Worm (Caenorhabditis elegans): ENCODE results near the gene set-14.

The set-14 gene

ce11 chrII:10798429-10798893, 2.4 kb upstream of the set-14 start, which contains the start of gene npp-19 (continued):
- TF ChIP-seq hlh-11 (tag; optimal IDR thresholded peaks at IDR 0.05) (peak; percentile 30), T20F7.1 (GFP tag; optimal IDR thresholded peaks at IDR 0.05) (peak; percentile 63), ZK546.5 (tag; optimal IDR thresholded peaks at IDR 0.05) (no peak), dve-1 (tag; optimal IDR thresholded peaks at IDR 0.05; ENCODE audit: insufficient read depth) (peak; percentile 68), hlh-30 (tag; optimal IDR thresholded peaks at IDR 0.05; ENCODE audit: insufficient read depth) (peak; percentile 27), tra-1 (GFP tag; IDR thresholded peaks at IDR 0.05) (no peak)

DNA sequence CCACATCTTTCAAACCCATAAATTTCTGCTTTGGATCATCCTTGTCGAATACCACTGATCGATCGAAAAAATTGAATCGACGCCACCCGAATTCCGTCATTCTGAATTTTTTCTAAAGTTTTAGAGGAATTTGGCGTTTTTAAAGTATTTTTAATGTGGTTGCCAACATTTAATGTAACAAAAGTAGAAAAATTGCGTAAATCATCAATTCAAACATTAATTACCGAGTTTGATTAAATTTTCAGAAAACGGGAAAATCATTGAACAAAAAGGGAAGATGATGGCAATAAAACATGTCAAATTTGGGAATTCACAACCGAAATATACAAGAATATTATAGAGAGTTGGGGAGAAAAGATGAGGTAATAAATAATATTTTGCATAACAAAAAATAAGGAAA, 2.7 kb downstream of the set-14 start, which contains the start of gene vps-11:
Gene vps-11, minus strand, starts transcription at position 101 of the 400 bp plus-strand sequence.
- TF ChIP-seq fos-1 (tag; optimal IDR thresholded peaks at IDR 0.05) (no peak), unc-39 (tag; optimal IDR thresholded peaks at IDR 0.05) (no peak), tra-1 (GFP tag; IDR thresholded peaks at IDR 0.05) (no peak), nhr-102 (tag; optimal IDR thresholded peaks at IDR 0.05) (no peak), nhr-48 (tag; optimal IDR thresholded peaks at IDR 0.05) (no peak), snpc-4 (tag; optimal IDR thresholded peaks at IDR 0.05) (no peak), lir-3 (tag; optimal IDR thresholded peaks at IDR 0.05) (no peak), F37D6.2 (tag; optimal IDR thresholded peaks at IDR 0.05) (no peak), ceh-62 (tag; optimal IDR thresholded peaks at IDR 0.05) (no peak), ZK546.5 (tag; optimal IDR thresholded peaks at IDR 0.05) (no peak), snpc-1.2 (GFP tag; IDR thresholded peaks at IDR 0.05) (no peak), vab-7 (GFP tag; IDR thresholded peaks at IDR 0.05) (no peak), R02D3.7 (tag; optimal IDR thresholded peaks at IDR 0.05) (no peak), zfp-3 (GFP tag; conservative IDR thresholded peaks at IDR 0.05) (no peak), madf-5 (GFP tag; IDR thresholded peaks at IDR 0.05) (no peak)

- TF ChIP-seq tra-1 (GFP tag; IDR thresholded peaks at IDR 0.05) (no peak), unc-62 (GFP tag; optimal IDR thresholded peaks at IDR 0.05 in 1 of 2) (peak in 1 of 2 experiments; percentile 96), unc-62 (tag; optimal IDR thresholded peaks at IDR 0.05) (no peak)
Measured at ce11 chrII:10792611-10793010, 3.5 kb downstream of the set-14 start.

ce11 chrII:10787240-10787639, 8.9 kb downstream of the set-14 start, which contains the start of gene tag-209:
Gene tag-209, plus strand, starts transcription at chrII:10787312.
- no peak for TF ChIP-seq ceh-32 (tag; optimal IDR thresholded peaks at IDR 0.05; ENCODE audit: poor library complexity)
- no peak for TF ChIP-seq gei-8 (GFP tag; optimal IDR thresholded peaks at IDR 0.05)
- 0 out of 2 replicates have a peak, but pooled peaks have one; percentile 15 for TF ChIP-seq lin-38 (GFP tag; IDR thresholded peaks at IDR 0.05)
- no peak for TF ChIP-seq vab-7 (GFP tag; IDR thresholded peaks at IDR 0.05)
- TF ChIP-seq nhr-77 (tag; optimal IDR thresholded peaks at IDR 0.05), result no peak
- no peak for TF ChIP-seq aha-1 (tag)
- TF ChIP-seq Y105C5A.15 (GFP tag; IDR thresholded peaks at IDR 0.05), result no peak

DNA sequence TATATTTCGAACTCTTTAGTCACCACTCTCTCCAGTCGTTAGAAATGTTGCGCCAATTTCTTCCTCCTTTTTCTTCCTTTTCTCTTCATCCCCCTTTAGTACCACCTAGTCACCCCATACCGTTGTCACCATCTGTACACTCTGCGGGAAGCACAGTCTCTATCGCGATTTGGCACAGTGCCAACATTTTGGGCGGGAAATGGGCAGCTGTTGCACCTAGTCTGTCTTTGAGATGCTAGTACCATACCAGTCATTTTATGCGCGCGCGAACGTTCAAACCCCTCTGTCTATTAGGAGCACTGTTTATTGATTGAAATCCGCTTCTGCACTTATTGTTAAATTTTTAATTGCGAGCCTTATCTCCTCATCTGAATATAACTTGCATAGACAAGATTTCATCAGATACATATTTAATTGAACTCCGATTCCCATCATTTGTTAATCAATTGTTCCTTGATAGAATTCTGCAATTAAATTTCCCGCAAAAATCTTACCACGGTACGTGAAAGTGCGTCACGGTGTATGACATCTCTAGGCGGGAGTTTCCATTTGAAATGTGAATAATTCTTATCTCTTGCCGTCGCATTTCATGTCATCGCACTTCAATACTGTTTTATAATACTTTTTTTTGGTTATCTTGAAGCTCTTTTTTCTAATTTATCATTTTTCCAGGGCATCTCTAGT, 11.2 kb downstream of the set-14 start, which contains the start of gene cdl-1:
Gene cdl-1, plus strand, starts transcription at position 673 of the 684 bp plus-strand sequence.
- TF ChIP-seq fos-1 (tag; optimal IDR thresholded peaks at IDR 0.05) (no peak), nhr-28 (tag; optimal IDR thresholded peaks at IDR 0.05) (peak; percentile 13), dmd-8 (GFP tag; IDR thresholded peaks at IDR 0.05) (no peak), rbr-2 (tag; optimal IDR thresholded peaks at IDR 0.05) (peak; percentile 21), lin-1 (GFP tag; IDR thresholded peaks at IDR 0.05) (0 out of 2 replicates have a peak, but pooled peaks have one; percentile 29), T26A8.4 (GFP tag; IDR thresholded peaks at IDR 0.05) (peak; percentile 39; the same call in 1 of the 2 replicates), nhr-41 (GFP tag; IDR thresholded peaks at IDR 0.05) (no peak), Y105C5A.15 (GFP tag; IDR thresholded peaks at IDR 0.05) (no peak), arid-1 (GFP tag; conservative IDR thresholded peaks at IDR 0.05) (no peak), dpl-1 (GFP tag; optimal IDR thresholded peaks at IDR 0.05) (peak; percentile 97), aha-1 (tag) (peak; percentile 24), vab-7 (GFP tag; IDR thresholded peaks at IDR 0.05) (no peak), mes-2 (tag; optimal IDR thresholded peaks at IDR 0.05; ENCODE audit: poor library complexity, severe bottlenecking) (peak; percentile 84), D1046.2 (GFP tag; IDR thresholded peaks at IDR 0.05) (no peak), lim-7 (GFP tag; IDR thresholded peaks at IDR 0.05) (no peak), snpc-1.2 (GFP tag; IDR thresholded peaks at IDR 0.05) (no peak), hlh-30 (tag; optimal IDR thresholded peaks at IDR 0.05; ENCODE audit: insufficient read depth) (peak; percentile 62), pqm-1 (tag; optimal IDR thresholded peaks at IDR 0.05) (peak; percentile 2), jun-1 (tag; optimal IDR thresholded peaks at IDR 0.05) (no peak), mep-1 (tag; optimal IDR thresholded peaks at IDR 0.05) (peak; percentile 55), zfp-3 (GFP tag; conservative IDR thresholded peaks at IDR 0.05) (no peak), pha-4 (GFP tag; IDR thresholded peaks at IDR 0.05) (no peak), pha-4 (tag; optimal IDR thresholded peaks at IDR 0.05) (peak; percentile 69)

Measured in whole organism, L4 larva.